Fruit fly (Drosophila melanogaster) whole organism, wandering third instar larva: ENCODE measurements around the gene CG13692.
A peak's percentile ranks its signal among the peaks of the same experiment; 100 is the strongest.
"Not testable (repeated sequence)": the region's sequence is repeated elsewhere in the genome, so short reads cannot be mapped to it uniquely, and the experiment has no call there.

ENCODE experiments used
- CG32264 ChIP-seq: fragments of 200-800 bp; sonication (Bioruptor generic); optimal IDR thresholded peaks from 2 replicates; lab custom pipeline; 2016; ENCODE audit warnings: missing biosample characterization, missing genetic modification characterization
- CG9705 ChIP-seq: fragments of 200-800 bp; sonication (Bioruptor generic); optimal IDR thresholded peaks from 2 replicates; lab custom pipeline; 2018; ENCODE audit warnings: missing biosample characterization, mild to moderate bottlenecking, missing genetic modification characterization
- CrebA ChIP-seq: fragments of 200-800 bp; sonication (Bioruptor generic); optimal IDR thresholded peaks from 2 replicates; lab custom pipeline; 2016; ENCODE audit warnings: missing biosample characterization, mild to moderate bottlenecking, missing genetic modification characterization, borderline replicate concordance
- Dfd ChIP-seq: fragments of >200 bp; optimal IDR thresholded peaks from 2 replicates; lab custom pipeline; 2017; ENCODE audit warnings: missing biosample characterization, missing genetic modification characterization
- Dif ChIP-seq: fragments of 200-275, 200-300 bp; sonication (Bioruptor generic); optimal IDR thresholded peaks from 2 replicates; lab custom pipeline; 2018; ENCODE audit warnings: missing biosample characterization, missing genetic modification characterization; ENCODE audit not compliant: partially characterized antibody
- GATAd ChIP-seq: sonication (Bioruptor generic); optimal IDR thresholded peaks from 2 replicates; lab custom pipeline; 2016; ENCODE audit warnings: missing biosample characterization, missing genetic modification characterization
- HLH106 ChIP-seq: fragments of 200-800 bp; optimal IDR thresholded peaks from 3 replicates; lab custom pipeline; 2019; ENCODE audit warnings: missing biosample characterization, mild to moderate bottlenecking, missing genetic modification characterization, moderate library complexity
- Hnf4 ChIP-seq: fragments of 200-800 bp; sonication (Bioruptor generic); optimal IDR thresholded peaks from 2 replicates; lab custom pipeline; 2016; ENCODE audit warnings: missing biosample characterization, mild to moderate bottlenecking, missing genetic modification characterization
- Hr83 ChIP-seq: fragments of 200-300 bp; sonication (Bioruptor generic); optimal IDR thresholded peaks from 2 replicates; lab custom pipeline; 2016; ENCODE audit warnings: missing biosample characterization, mild to moderate bottlenecking, missing genetic modification characterization, moderate library complexity; ENCODE audit not compliant: poor library complexity, severe bottlenecking
- Jra ChIP-seq: sonication (Bioruptor generic); optimal IDR thresholded peaks from 2 replicates; lab custom pipeline; 2016; ENCODE audit warnings: missing biosample characterization, missing genetic modification characterization
- Myc ChIP-seq: fragments of >200 bp; optimal IDR thresholded peaks from 2 replicates; lab custom pipeline; 2017
- N ChIP-seq: fragments of >200 bp; optimal IDR thresholded peaks from 2 replicates; lab custom pipeline; 2018; ENCODE audit warnings: missing biosample characterization, missing external identifiers, missing genetic modification characterization
- OdsH ChIP-seq: fragments of 200-800 bp; sonication (Bioruptor generic); optimal IDR thresholded peaks from 2 replicates; lab custom pipeline; 2016; ENCODE audit warnings: missing biosample characterization, mild to moderate bottlenecking, missing genetic modification characterization
- Rel ChIP-seq, 2 experiments: fragments of 200-800 bp; sonication (Bioruptor generic) in 1 of 2; optimal IDR thresholded peaks; 2 replicates in 1 of 2; 3 replicates in 1 of 2; lab custom pipeline; 2016 to 2019; ENCODE audit warnings: mild to moderate bottlenecking in 2 of 2, missing biosample characterization in 2 of 2, missing genetic modification characterization in 2 of 2, moderate library complexity in 1 of 2
- Sp1 ChIP-seq: fragments of 200-800 bp; sonication (Bioruptor generic); optimal IDR thresholded peaks from 3 replicates; lab custom pipeline; 2019; ENCODE audit warnings: missing biosample characterization, mild to moderate bottlenecking, missing genetic modification characterization, moderate library complexity
- Vsx2 ChIP-seq: fragments of 200-300, 225-300 bp; sonication (Bioruptor generic); optimal IDR thresholded peaks from 2 replicates; lab custom pipeline; 2018; ENCODE audit warnings: missing biosample characterization, missing genetic modification characterization; ENCODE audit not compliant: partially characterized antibody
- br ChIP-seq: fragments of 200-800 bp; sonication (Bioruptor generic); optimal IDR thresholded peaks from 2 replicates; lab custom pipeline; 2016; ENCODE audit warnings: missing biosample characterization, missing genetic modification characterization
- brk ChIP-seq: fragments of 200-800 bp; sonication (Bioruptor generic); optimal IDR thresholded peaks from 2 replicates; lab custom pipeline; 2016; ENCODE audit warnings: missing biosample characterization, mild to moderate bottlenecking, missing genetic modification characterization
- dl ChIP-seq, 2 experiments: fragments of 175-275, 200-275 bp in 1 of 2; fragments of 200-275 bp in 1 of 2; sonication (Bioruptor generic); optimal IDR thresholded peaks; lab custom pipeline; 2018; ENCODE audit warnings: mild to moderate bottlenecking in 2 of 2, missing biosample characterization in 2 of 2, missing genetic modification characterization in 2 of 2, moderate library complexity in 2 of 2; ENCODE audit not compliant: partially characterized antibody in 2 of 2, insufficient read depth in 1 of 2
- ey ChIP-seq: fragments of 200-800 bp; sonication (Bioruptor generic); optimal IDR thresholded peaks from 2 replicates; lab custom pipeline; 2016; ENCODE audit warnings: missing biosample characterization, missing genetic modification characterization
- foxo ChIP-seq, 2 experiments: fragments of 200-800 bp; sonication (Bioruptor generic); optimal IDR thresholded peaks; 2 replicates in 1 of 2; 3 replicates in 1 of 2; lab custom pipeline; 2016 to 2017; ENCODE audit warnings: missing biosample characterization in 2 of 2, missing genetic modification characterization in 2 of 2
- fru ChIP-seq: fragments of 200-800 bp; sonication (Bioruptor generic); optimal IDR thresholded peaks from 3 replicates; lab custom pipeline; 2016; ENCODE audit warnings: missing biosample characterization, mild to moderate bottlenecking, missing genetic modification characterization
- h ChIP-seq: fragments of 200-800 bp; sonication (Bioruptor generic); optimal IDR thresholded peaks from 3 replicates; lab custom pipeline; 2016; ENCODE audit warnings: missing biosample characterization, mild to moderate bottlenecking, missing genetic modification characterization
- jim ChIP-seq: fragments of 175-275, 200-325 bp; sonication (Bioruptor generic); optimal IDR thresholded peaks from 2 replicates; lab custom pipeline; 2016; ENCODE audit warnings: missing biosample characterization, mild to moderate bottlenecking, missing genetic modification characterization
- lola ChIP-seq: fragments of >200 bp; optimal IDR thresholded peaks from 2 replicates; lab custom pipeline; 2017; ENCODE audit warnings: missing biosample characterization, missing genetic modification characterization
- psq ChIP-seq: fragments of 200-800 bp; sonication (Bioruptor generic); optimal IDR thresholded peaks from 3 replicates; lab custom pipeline; 2017; ENCODE audit warnings: missing biosample characterization, mild to moderate bottlenecking, missing genetic modification characterization, moderate library complexity
- rgr ChIP-seq: fragments of 200-800 bp; sonication (Bioruptor generic); optimal IDR thresholded peaks from 3 replicates; lab custom pipeline; 2016; ENCODE audit warnings: missing biosample characterization, mild to moderate bottlenecking, missing genetic modification characterization
- sage ChIP-seq: fragments of 200-800 bp; sonication (Bioruptor generic); optimal IDR thresholded peaks from 2 replicates; lab custom pipeline; 2016; ENCODE audit warnings: missing biosample characterization, mild to moderate bottlenecking, missing genetic modification characterization
- tai ChIP-seq: sonication (Bioruptor generic); optimal IDR thresholded peaks from 2 replicates; lab custom pipeline; 2016; ENCODE audit warnings: missing biosample characterization, missing genetic modification characterization
- usp ChIP-seq: fragments of >200 bp; optimal IDR thresholded peaks from 2 replicates; lab custom pipeline; 2017; ENCODE audit warnings: missing biosample characterization, missing genetic modification characterization
- woc ChIP-seq: sonication (Bioruptor generic); optimal IDR thresholded peaks from 2 replicates; lab custom pipeline; 2016; ENCODE audit warnings: missing biosample characterization, mild to moderate bottlenecking, missing genetic modification characterization

The CG13692 gene

dm6 chr2L:451705-452472 lies 30.3 kb downstream of the CG13692 start:
- TF ChIP-seq sage (GFP tag; lab: Kevin White, UChicago), result no peak
- peak; percentile 38 for TF ChIP-seq HLH106
- no peak for TF ChIP-seq Jra (GFP tag; lab: Kevin White, UChicago)
- TF ChIP-seq br (GFP tag; lab: Kevin White, UChicago), result no peak
- TF ChIP-seq rgr (GFP tag; lab: Kevin White, UChicago), result peak; percentile 41
- TF ChIP-seq CG9705 (GFP tag; lab: Kevin White, UChicago), result no peak
- TF ChIP-seq usp, result no peak
- no peak for TF ChIP-seq CG32264
- TF ChIP-seq psq, result peak; percentile 14
- TF ChIP-seq jim (GFP tag; lab: Kevin White, UChicago), result no peak
- no peak for TF ChIP-seq lola (GFP tag; lab: Kevin White, UChicago)
- peak; percentile 0 for TF ChIP-seq h (GFP tag; lab: Kevin White, UChicago)
- TF ChIP-seq Vsx2, result no peak
- TF ChIP-seq woc (GFP tag; lab: Kevin White, UChicago), result no peak
- peak; percentile 33 for TF ChIP-seq Sp1 (GFP tag; lab: Kevin White, UChicago)
- TF ChIP-seq tai (GFP tag; lab: Kevin White, UChicago), result no peak
- TF ChIP-seq dl (GFP tag; optimal IDR thresholded peaks at IDR 0.05; lab: Kevin White, UChicago; ENCODE audit: insufficient read depth in 1 of 2, partially characterized antibody in 2 of 2), result peak in 1 of 2 experiments; percentile 1
- no peak for TF ChIP-seq brk (GFP tag; lab: Kevin White, UChicago)
- peak in 1 of 2 experiments; percentile 40 for TF ChIP-seq foxo (GFP tag; optimal IDR thresholded peaks at IDR 0.05; lab: Kevin White, UChicago)
- TF ChIP-seq OdsH (GFP tag; lab: Kevin White, UChicago), result peak; percentile 31
- TF ChIP-seq Dif (GFP tag; lab: Kevin White, UChicago), result no peak
- TF ChIP-seq Rel (GFP tag; optimal IDR thresholded peaks at IDR 0.05; lab: Kevin White, UChicago), result no peak
- TF ChIP-seq Rel (tag; optimal IDR thresholded peaks at IDR 0.05; lab: Kevin White, UChicago), result peak; percentile 75
- TF ChIP-seq Hnf4 (GFP tag; lab: Kevin White, UChicago), result no peak
- TF ChIP-seq Dfd (GFP tag; lab: Kevin White, UChicago), result no peak
- TF ChIP-seq Myc (lab: Kevin White, UChicago), result no peak
- peak; percentile 32 for TF ChIP-seq fru (GFP tag; lab: Kevin White, UChicago)
- no peak for TF ChIP-seq CrebA (GFP tag; lab: Kevin White, UChicago)
- TF ChIP-seq, all 38 proteins: peak for 10

- no peak for TF ChIP-seq Hnf4 (GFP tag; lab: Kevin White, UChicago)
- TF ChIP-seq brk (GFP tag; lab: Kevin White, UChicago), result no peak
- no peak for TF ChIP-seq jim (GFP tag; lab: Kevin White, UChicago)
- TF ChIP-seq Rel (GFP tag; optimal IDR thresholded peaks at IDR 0.05; lab: Kevin White, UChicago), result no peak
- TF ChIP-seq Rel (tag; optimal IDR thresholded peaks at IDR 0.05; lab: Kevin White, UChicago), result peak; percentile 72
- TF ChIP-seq sage (GFP tag; lab: Kevin White, UChicago), result no peak
- TF ChIP-seq Jra (GFP tag; lab: Kevin White, UChicago), result no peak
- TF ChIP-seq Dif (GFP tag; lab: Kevin White, UChicago), result no peak
- no peak for TF ChIP-seq Vsx2
- no peak for TF ChIP-seq CG9705 (GFP tag; lab: Kevin White, UChicago)
- no peak for TF ChIP-seq GATAd
- peak; percentile 30 for TF ChIP-seq Sp1 (GFP tag; lab: Kevin White, UChicago)
- TF ChIP-seq fru (GFP tag; lab: Kevin White, UChicago), result no peak
- TF ChIP-seq tai (GFP tag; lab: Kevin White, UChicago), result no peak
- TF ChIP-seq Hr83 (GFP tag; lab: Kevin White, UChicago), result no peak
- TF ChIP-seq N (GFP tag; lab: Kevin White, UChicago), result peak; percentile 3
- no peak for TF ChIP-seq Dfd (GFP tag; lab: Kevin White, UChicago)
- TF ChIP-seq ey (GFP tag; lab: Kevin White, UChicago), result no peak
- no peak for TF ChIP-seq OdsH (GFP tag; lab: Kevin White, UChicago)
- TF ChIP-seq HLH106, result no peak
- no peak for TF ChIP-seq usp
These were observed 31.3 kb downstream of the CG13692 start, which contains the start of the genes crq and shv for dm6 chr2L:452872-453271. crq (minus strand) TSS chr2L:453024. shv (plus strand) TSS chr2L:453108.

- not testable (repeated sequence) for TF ChIP-seq Dfd (GFP tag; lab: Kevin White, UChicago); woc (GFP tag; lab: Kevin White, UChicago); HLH106
- TF ChIP-seq, all 38 proteins: peak for 0; not testable (repeated sequence) for 38
These were observed 33.7 kb downstream of the CG13692 start, which contains the start of gene CG4133 for dm6 chr2L:455274-455673. CG4133 (plus strand) TSS chr2L:455531.
